Worm (Caenorhabditis elegans) whole organism, L3 larva: ENCODE results near the gene F13A7.11.

Experiments used
- ZK546.5 ChIP-seq: sonication (generic microtip); optimal IDR thresholded peaks from 2 replicates; lab custom pipeline; 2017; ENCODE audit warnings: missing biosample characterization, missing genetic modification characterization
- ceh-16 ChIP-seq: sonication (generic microtip); optimal IDR thresholded peaks from 2 replicates; lab custom pipeline; 2017; ENCODE audit warnings: missing biosample characterization, missing genetic modification characterization
- fos-1 ChIP-seq: fragments of 150-350 bp; optimal IDR thresholded peaks from 2 replicates; lab custom pipeline; 2014; ENCODE audit warnings: missing biosample characterization, missing genetic modification characterization
- lin-15B ChIP-seq: fragments of 150-350 bp; optimal IDR thresholded peaks from 2 replicates; lab custom pipeline; 2014; ENCODE audit warnings: missing biosample characterization, missing genetic modification characterization
- nhr-237 ChIP-seq: fragments of 150-350 bp; optimal IDR thresholded peaks from 2 replicates; lab custom pipeline; 2014; ENCODE audit warnings: missing biosample characterization, missing genetic modification characterization
- nhr-28 ChIP-seq: fragments of 150-350 bp; optimal IDR thresholded peaks from 2 replicates; lab custom pipeline; 2014; ENCODE audit warnings: missing biosample characterization, missing genetic modification characterization
- nhr-77 ChIP-seq: fragments of 150-350 bp; optimal IDR thresholded peaks from 2 replicates; lab custom pipeline; 2014; ENCODE audit warnings: missing biosample characterization, missing genetic modification characterization
- snpc-4 ChIP-seq: fragments of 150-350 bp; optimal IDR thresholded peaks from 2 replicates; lab custom pipeline; 2014; ENCODE audit warnings: missing biosample characterization, missing genetic modification characterization
- tbx-2 ChIP-seq: sonication (generic microtip); optimal IDR thresholded peaks from 2 replicates; lab custom pipeline; 2016; ENCODE audit warnings: mild to moderate bottlenecking, missing genetic modification characterization, missing compliant biosample characterization
- unc-62 ChIP-seq: fragments of 150-350 bp; sonication (generic microtip); optimal IDR thresholded peaks from 4 replicates; lab custom pipeline; 2014; ENCODE audit warnings: missing biosample characterization, missing genetic modification reagents, missing genetic modification characterization

DNA sequence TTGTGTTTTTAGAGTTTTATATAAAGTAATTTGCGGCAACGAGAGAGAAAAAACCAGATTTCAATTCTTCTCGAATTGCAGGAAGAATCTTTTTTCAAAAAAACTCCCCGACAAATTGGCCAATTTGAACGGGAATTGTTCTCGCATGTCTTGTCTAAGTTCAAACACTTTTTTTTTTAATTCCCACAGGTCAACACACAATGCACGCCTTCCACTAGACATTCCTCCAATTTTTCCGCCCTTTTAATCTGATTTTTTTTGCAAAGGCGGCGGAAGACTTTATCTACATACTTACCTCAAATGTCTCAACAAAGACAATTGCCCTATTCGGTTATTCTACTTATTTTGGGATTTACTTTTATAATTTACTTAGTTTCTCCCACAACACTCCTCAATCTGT lies 12.6 kb upstream of the F13A7.11 start, which contains the start of gene F26D2.3:
- TF ChIP-seq fos-1 (no peak), snpc-4 (no peak), nhr-77 (tag; lab: Kevin White, UChicago) (no peak), ZK546.5 (tag; lab: Kevin White, UChicago) (no peak), nhr-237 (tag; lab: Kevin White, UChicago) (no peak), tbx-2 (tag; lab: Kevin White, UChicago) (no peak), lin-15B (no peak), ceh-16 (tag; lab: Kevin White, UChicago) (no peak), unc-62 (GFP tag; lab: Kevin White, UChicago) (no peak), nhr-28 (tag; lab: Kevin White, UChicago) (no peak)
